Worm (Caenorhabditis elegans) whole organism, L1 larva: Measurements from ENCODE around the gene slcr-46.1.

Source experiments
- F16B12.6 ChIP-seq: fragments of 150-350 bp; optimal IDR thresholded peaks from 2 replicates; lab custom pipeline; 2014; ENCODE audit warnings: missing biosample characterization, missing genetic modification characterization
- ceh-82 ChIP-seq, 3 experiments: fragments of 150-350 bp in 1 of 3; sonication (generic microtip) in 2 of 3; optimal IDR thresholded peaks; 2 replicates each; lab custom pipeline; 2014 to 2017; ENCODE audit warnings: missing biosample characterization in 3 of 3, missing genetic modification characterization in 3 of 3
- ceh-90 ChIP-seq: sonication (generic microtip); optimal IDR thresholded peaks from 2 replicates; lab custom pipeline; 2016; ENCODE audit warnings: missing genetic modification characterization, missing compliant biosample characterization
- efl-3 ChIP-seq: fragments of 200-800 bp; sonication (Bioruptor generic); optimal IDR thresholded peaks from 2 replicates; lab custom pipeline; 2018; ENCODE audit warnings: mild to moderate bottlenecking, missing genetic modification characterization, missing compliant biosample characterization
- elt-3 ChIP-seq, 6 experiments: fragments of 150-350 bp in 1 of 6; sonication (generic microtip); optimal IDR thresholded peaks; 2 replicates each; lab custom pipeline; 2017 to 2018; ENCODE audit warnings: missing biosample characterization in 6 of 6, missing genetic modification characterization in 6 of 6, inconsistent platforms in 1 of 6
- fkh-10 ChIP-seq: sonication (generic microtip); optimal IDR thresholded peaks from 2 replicates; lab custom pipeline; 2017; ENCODE audit warnings: missing biosample characterization, missing genetic modification reagents, missing genetic modification characterization
- lsy-2 ChIP-seq, 2 experiments: fragments of 150-350 bp; optimal IDR thresholded peaks; 2 replicates each; lab custom pipeline; 2014; ENCODE audit warnings: missing biosample characterization in 2 of 2, missing genetic modification characterization in 2 of 2
- mdl-1 ChIP-seq, 2 experiments: fragments of 150-350 bp; optimal IDR thresholded peaks; 2 replicates each; lab custom pipeline; 2014 to 2017; ENCODE audit warnings: missing biosample characterization in 2 of 2, missing genetic modification characterization in 2 of 2, inconsistent platforms in 1 of 2
- nhr-11 ChIP-seq: fragments of 150-350 bp; optimal IDR thresholded peaks from 2 replicates; lab custom pipeline; 2014; ENCODE audit warnings: missing biosample characterization, missing genetic modification characterization
- pqm-1 ChIP-seq: sonication (generic microtip); optimal IDR thresholded peaks from 3 replicates; lab custom pipeline; 2017; ENCODE audit warnings: missing biosample characterization, missing genetic modification characterization
- skn-1 ChIP-seq: fragments of 150-350 bp; optimal IDR thresholded peaks from 2 replicates; lab custom pipeline; 2014; ENCODE audit warnings: missing biosample characterization, missing genetic modification characterization
- snpc-4 ChIP-seq: fragments of 150-350 bp; optimal IDR thresholded peaks from 2 replicates; lab custom pipeline; 2014; ENCODE audit warnings: missing biosample characterization, missing genetic modification characterization
- sox-4 ChIP-seq: sonication (generic microtip); optimal IDR thresholded peaks from 2 replicates; lab custom pipeline; 2016; ENCODE audit warnings: missing genetic modification characterization, missing compliant biosample characterization
- ztf-11 ChIP-seq, 2 experiments: sonication (generic microtip); optimal IDR thresholded peaks; 2 replicates each; lab custom pipeline; 2016 to 2017; ENCODE audit warnings: missing genetic modification characterization in 2 of 2, missing biosample characterization in 1 of 2, missing compliant biosample characterization in 1 of 2

ce11 chrX:4586617-4587016 lies 45.5 kb upstream of the slcr-46.1 start, which contains the start of gene C05E11.2:
- no peak for TF ChIP-seq ztf-11 (tag; optimal IDR thresholded peaks at IDR 0.05; lab: Kevin White, UChicago)
- no peak for TF ChIP-seq efl-3 (GFP tag; lab: Kevin White, UChicago)
- TF ChIP-seq sox-4: no peak
- no peak for TF ChIP-seq nhr-11 (tag; lab: Kevin White, UChicago)
- no peak for TF ChIP-seq ceh-90 (tag; lab: Kevin White, UChicago)
- no peak for TF ChIP-seq snpc-4 (tag; lab: Kevin White, UChicago)
- no peak for TF ChIP-seq lsy-2 (tag; optimal IDR thresholded peaks at IDR 0.05; lab: Kevin White, UChicago)
- no peak for TF ChIP-seq pqm-1 (tag; lab: Kevin White, UChicago)
- no peak for TF ChIP-seq F16B12.6
- TF ChIP-seq fkh-10: no peak
- TF ChIP-seq elt-3 (tag; optimal IDR thresholded peaks at IDR 0.05; lab: Kevin White, UChicago): no peak
- no peak for TF ChIP-seq skn-1 (tag; lab: Kevin White, UChicago)
- TF ChIP-seq ceh-82 (tag; optimal IDR thresholded peaks at IDR 0.05; lab: Kevin White, UChicago): no peak
- TF ChIP-seq mdl-1 (tag; optimal IDR thresholded peaks at IDR 0.05; lab: Kevin White, UChicago): no peak
